Worm (Caenorhabditis elegans): ENCODE data around the gene srg-22.

srg-22 gene

DNA sequence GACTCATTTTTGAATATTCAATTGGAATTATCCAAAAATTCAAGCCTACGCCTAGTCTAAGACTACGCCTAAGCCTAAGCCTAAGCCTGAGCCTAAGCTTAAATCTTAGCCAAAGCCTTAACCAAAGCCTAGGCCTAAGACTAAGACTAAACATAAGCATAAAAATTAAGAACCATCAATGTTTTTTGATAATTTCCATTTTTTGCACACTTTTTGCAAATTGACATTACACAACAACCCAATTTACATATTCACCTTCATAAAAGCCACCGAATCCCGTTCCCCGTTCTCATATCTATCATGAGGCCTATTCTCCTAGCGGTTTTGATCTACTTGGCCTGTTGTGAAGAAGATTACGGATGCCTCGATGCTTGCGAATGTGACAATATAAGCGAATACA is 24.2 kb upstream of the srg-22 start, which contains the start of gene T10D4.7:
T10D4.7 (plus strand) TSS at position 301 of the 400 bp plus-strand sequence.
- TF ChIP-seq ZK337.2 (GFP tag; IDR thresholded peaks at IDR 0.05) (no peak), dmd-9 (GFP tag; IDR thresholded peaks at IDR 0.05) (no peak), nhr-102 (tag; optimal IDR thresholded peaks at IDR 0.05) (no peak), dmd-8 (GFP tag; IDR thresholded peaks at IDR 0.05) (no peak), nhr-11 (tag; optimal IDR thresholded peaks at IDR 0.05) (no peak), hlh-11 (tag; optimal IDR thresholded peaks at IDR 0.05) (no peak), skn-1 (tag; optimal IDR thresholded peaks at IDR 0.05) (no peak), vab-7 (GFP tag; IDR thresholded peaks at IDR 0.05) (no peak), nhr-111 (GFP tag; optimal IDR thresholded peaks at IDR 0.05) (no peak), nhr-76 (tag; optimal IDR thresholded peaks at IDR 0.05) (no peak)

ce11 chrII:3113934-3114333 is 20.7 kb upstream of the srg-22 start, which contains the start of gene clec-123:
clec-123 (plus strand) TSS chrII:3114234.
- TF ChIP-seq hlh-11 (tag; optimal IDR thresholded peaks at IDR 0.05) (no peak), mep-1 (tag; optimal IDR thresholded peaks at IDR 0.05) (no peak), zfp-2 (tag; optimal IDR thresholded peaks at IDR 0.05) (no peak), nhr-102 (tag; optimal IDR thresholded peaks at IDR 0.05) (no peak), aha-1 (tag) (no peak), zip-2 (tag; optimal IDR thresholded peaks at IDR 0.05) (no peak), Y48G9A.11 (GFP tag; IDR thresholded peaks at IDR 0.05) (no peak), snpc-1.2 (GFP tag; IDR thresholded peaks at IDR 0.05) (no peak), F37D6.2 (tag; optimal IDR thresholded peaks at IDR 0.05) (no peak), nhr-48 (tag; optimal IDR thresholded peaks at IDR 0.05) (no peak), F49E8.2 (tag; optimal IDR thresholded peaks at IDR 0.05; ENCODE audit: borderline replicate concordance) (no peak), lir-3 (tag; optimal IDR thresholded peaks at IDR 0.05) (no peak), nhr-25 (tag; optimal IDR thresholded peaks at IDR 0.05; ENCODE audit: borderline replicate concordance, insufficient read depth) (no peak)

DNA sequence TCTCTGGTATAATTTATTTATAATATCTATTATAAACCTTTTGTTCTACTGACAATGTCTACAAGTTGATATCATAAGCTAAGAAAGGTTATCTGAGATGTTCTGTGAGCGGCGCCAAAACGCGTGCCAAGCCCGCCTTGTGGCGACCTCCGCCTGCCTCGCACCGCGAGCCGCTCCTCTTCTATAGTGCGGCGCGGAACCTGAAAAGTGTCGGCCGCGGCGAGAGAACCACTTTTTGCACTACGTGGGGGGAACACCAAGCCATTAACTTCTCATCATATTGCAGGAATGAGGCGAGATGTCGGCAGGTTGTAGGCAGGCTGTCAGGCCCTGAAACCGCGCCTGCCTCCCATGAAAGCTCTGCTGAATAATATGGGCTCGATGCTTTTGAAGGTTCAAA is 20.0 kb upstream of the srg-22 start:
- TF ChIP-seq arid-1 (GFP tag; conservative IDR thresholded peaks at IDR 0.05) = no peak
- TF ChIP-seq daf-12 (tag; optimal IDR thresholded peaks at IDR 0.05) = no peak
- peak; percentile 53 for TF ChIP-seq snpc-4 (tag; optimal IDR thresholded peaks at IDR 0.05)
- TF ChIP-seq pha-4 (GFP tag; IDR thresholded peaks at IDR 0.05) = peak; percentile 22; the same call in 1 of the 2 replicates
- no peak for TF ChIP-seq pha-4 (tag; optimal IDR thresholded peaks at IDR 0.05)
- TF ChIP-seq set-16 (GFP tag; IDR thresholded peaks at IDR 0.05) = peak; percentile 88

ce11 chrII:3112313-3112712 is 19.1 kb upstream of the srg-22 start, which contains the start of gene Y25C1A.2:
Y25C1A.2 (plus strand) TSS chrII:3112613.
- no peak for TF ChIP-seq tra-1 (GFP tag; IDR thresholded peaks at IDR 0.05)
- no peak for TF ChIP-seq fos-1 (tag; optimal IDR thresholded peaks at IDR 0.05)
- TF ChIP-seq lin-13 (GFP tag; optimal IDR thresholded peaks at IDR 0.05) = no peak
- TF ChIP-seq ZK337.2 (GFP tag; IDR thresholded peaks at IDR 0.05) = no peak
- TF ChIP-seq pqm-1 (tag; optimal IDR thresholded peaks at IDR 0.05) = no peak
- no peak for TF ChIP-seq pha-4 (GFP tag; IDR thresholded peaks at IDR 0.05)
- no peak for TF ChIP-seq pha-4 (tag; optimal IDR thresholded peaks at IDR 0.05)
- TF ChIP-seq ceh-62 (tag; optimal IDR thresholded peaks at IDR 0.05) = no peak
- TF ChIP-seq Y5F2A.4 (GFP tag; optimal IDR thresholded peaks at IDR 0.05) = no peak

DNA sequence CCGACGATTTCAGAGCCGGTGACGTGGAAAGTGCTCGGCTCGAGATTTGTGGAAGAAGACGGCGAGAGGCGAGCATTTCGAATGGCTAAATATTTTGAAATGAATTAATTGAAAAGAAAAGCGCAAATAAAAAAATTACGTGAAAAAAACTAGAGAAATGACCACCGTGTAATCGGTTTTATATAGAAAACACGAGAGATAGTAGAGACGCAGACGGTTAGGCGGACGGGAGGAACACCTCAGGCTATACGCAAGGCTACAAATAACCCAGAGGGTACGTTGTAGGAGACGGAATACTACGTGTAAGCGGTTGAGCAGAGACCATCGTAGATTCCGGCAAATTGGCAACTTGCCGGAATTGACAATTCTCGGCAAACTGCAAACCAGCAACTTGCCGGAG is 17.9 kb upstream of the srg-22 start, which contains the start of gene Y25C1A.13:
Y25C1A.13 (minus strand) TSS at position 101 of the 400 bp plus-strand sequence.
- TF ChIP-seq dve-1 (tag; optimal IDR thresholded peaks at IDR 0.05; ENCODE audit: insufficient read depth) (peak; percentile 6), hmg-1.1 (GFP tag; IDR thresholded peaks at IDR 0.05) (0 out of 2 replicates have a peak, but pooled peaks have one; percentile 40), daf-8 (GFP tag; IDR thresholded peaks at IDR 0.05) (no peak), Y48G9A.11 (GFP tag; IDR thresholded peaks at IDR 0.05) (no peak), mes-2 (tag; optimal IDR thresholded peaks at IDR 0.05; ENCODE audit: poor library complexity, severe bottlenecking) (peak; percentile 53), attf-4 (tag; optimal IDR thresholded peaks at IDR 0.05) (no peak), vab-7 (GFP tag; IDR thresholded peaks at IDR 0.05) (no peak), daf-16 (GFP tag; optimal IDR thresholded peaks at IDR 0.05) (no peak), daf-16 (tag; optimal IDR thresholded peaks at IDR 0.05) (peak; percentile 9)
